Fruit fly (Drosophila melanogaster): Measurements from ENCODE around the gene Sgs8.

The Sgs8 gene

DNA sequence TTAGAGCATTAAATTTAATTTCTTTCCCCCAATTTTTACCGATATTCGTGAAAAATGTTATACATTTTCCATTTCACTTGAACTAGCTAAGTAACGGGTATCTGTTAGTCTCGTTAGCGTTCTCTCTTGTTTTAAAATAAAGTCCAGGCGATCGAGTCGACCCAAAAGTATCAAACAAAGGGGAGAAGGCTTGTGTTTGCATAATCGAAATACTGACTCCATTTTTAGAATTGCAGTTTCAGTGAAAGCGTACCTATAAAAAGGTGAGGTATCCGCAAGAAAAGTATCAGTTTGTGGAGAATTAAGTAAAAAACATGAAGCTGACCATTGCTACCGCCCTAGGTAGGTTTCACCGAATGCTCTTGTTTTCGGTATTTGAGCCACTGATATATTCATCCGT, 2.7 kb upstream of the Sgs8 start, which contains the start of gene Sgs3:
TSS of gene Sgs3 (plus strand) at position 301 of the 400 bp plus-strand sequence.
- TF ChIP-seq Clk (GFP tag; optimal IDR thresholded peaks at IDR 0.05) (no peak), CG11617 (GFP tag; optimal IDR thresholded peaks at IDR 0.05) (no peak), CG33017 (tag; optimal IDR thresholded peaks at IDR 0.05) (no peak), CG7101 (tag; optimal IDR thresholded peaks at IDR 0.05) (no peak), Hr96 (GFP tag; optimal IDR thresholded peaks at IDR 0.05) (no peak), CG1620 (GFP tag; optimal IDR thresholded peaks at IDR 0.05) (no peak), pad (GFP tag; optimal IDR thresholded peaks at IDR 0.05) (no peak), cnc (optimal IDR thresholded peaks at IDR 0.05) (no peak), cic (GFP tag; optimal IDR thresholded peaks at IDR 0.05) (no peak)

DNA sequence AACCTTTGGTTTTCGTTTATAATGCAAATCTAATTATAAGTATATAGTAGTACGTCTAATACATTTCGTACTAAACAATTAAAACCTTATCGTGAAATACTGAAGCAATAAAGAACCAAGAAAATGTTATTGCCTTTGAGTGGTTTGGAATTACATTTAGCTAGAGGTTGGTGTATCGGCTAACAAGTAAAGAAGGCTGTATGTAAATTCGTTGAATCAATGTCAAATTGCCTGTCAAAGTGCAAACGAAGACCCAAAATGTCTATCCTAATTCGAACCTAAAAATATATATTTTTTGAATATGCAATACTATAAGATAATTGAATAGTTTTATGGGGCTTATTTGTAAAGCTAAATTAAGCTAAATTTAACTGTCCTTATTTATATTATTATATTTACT, 2.0 kb upstream of the Sgs8 start:
- TF ChIP-seq Clk (GFP tag; optimal IDR thresholded peaks at IDR 0.05) (no peak), Mnt (GFP tag; optimal IDR thresholded peaks at IDR 0.05) (no peak), CG14711 (tag; optimal IDR thresholded peaks at IDR 0.05) (no peak), toe (GFP tag; optimal IDR thresholded peaks at IDR 0.05) (no peak), pad (GFP tag; optimal IDR thresholded peaks at IDR 0.05) (no peak)

DNA sequence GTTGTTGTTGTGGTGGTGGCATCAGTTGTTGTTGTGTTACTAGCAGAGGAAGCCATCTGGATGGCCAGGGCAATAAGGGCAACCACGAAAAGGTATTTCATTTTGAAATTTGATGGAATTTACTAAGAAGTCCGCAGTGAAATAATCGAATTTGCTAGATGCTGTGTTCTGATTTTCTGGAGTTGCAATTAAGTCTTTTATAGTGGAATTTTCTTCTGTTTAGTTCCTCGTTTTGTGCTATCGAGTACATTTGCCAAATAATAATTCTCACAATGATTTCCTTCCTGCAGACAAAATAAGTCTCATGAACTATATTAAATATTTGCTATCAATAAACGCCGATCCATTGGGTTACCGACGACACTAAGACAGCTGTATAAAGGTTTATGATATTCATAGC, 1.3 kb upstream of the Sgs8 start, which contains the start of gene CG33272:
TSS of gene CG33272 (minus strand) at position 101 of the 400 bp plus-strand sequence.
- no peak for TF ChIP-seq kay (GFP tag; ENCODE audit: borderline replicate concordance)
- TF ChIP-seq CG14711 (tag; optimal IDR thresholded peaks at IDR 0.05), result no peak
- no peak for TF ChIP-seq pad (GFP tag; optimal IDR thresholded peaks at IDR 0.05)
- TF ChIP-seq bab1 (GFP tag; optimal IDR thresholded peaks at IDR 0.05), result no peak
- no peak for TF ChIP-seq CG5204 (GFP tag; optimal IDR thresholded peaks at IDR 0.05)
- TF ChIP-seq CG33017 (tag; optimal IDR thresholded peaks at IDR 0.05), result no peak
- no peak for TF ChIP-seq ovo (GFP tag; optimal IDR thresholded peaks at IDR 0.05)
- no peak for TF ChIP-seq cic (GFP tag; optimal IDR thresholded peaks at IDR 0.05)
- no peak for TF ChIP-seq Crg-1 (GFP tag; optimal IDR thresholded peaks at IDR 0.05)
- no peak for TF ChIP-seq tj (GFP tag; optimal IDR thresholded peaks at IDR 0.05)
- no peak for TF ChIP-seq Hr96 (GFP tag; optimal IDR thresholded peaks at IDR 0.05)
- TF ChIP-seq CG12768 (GFP tag; optimal IDR thresholded peaks at IDR 0.05), result no peak
- no peak for TF ChIP-seq CG11617 (GFP tag; optimal IDR thresholded peaks at IDR 0.05)

DNA sequence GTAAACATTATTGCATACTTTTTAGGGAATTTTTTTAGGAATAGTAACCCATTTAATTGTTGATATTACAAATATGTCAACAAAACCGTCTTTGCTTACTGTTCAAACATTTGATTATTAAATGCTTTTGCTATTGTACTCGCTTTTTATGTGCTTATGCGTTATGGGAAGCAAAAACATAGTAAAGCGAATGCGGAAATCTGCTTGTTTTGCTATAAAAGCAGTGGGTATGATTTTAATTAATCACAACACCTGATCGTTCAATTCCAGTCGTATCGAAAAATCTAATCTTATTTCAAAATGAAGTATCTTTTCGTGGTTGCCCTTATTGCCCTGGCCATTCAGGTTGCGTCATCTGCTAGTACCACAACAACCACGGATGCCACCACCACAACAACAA, 857 bp downstream of the Sgs8 start, which contains the start of gene CG33500:
TSS of gene CG33500 (plus strand) at position 301 of the 400 bp plus-strand sequence.
- TF ChIP-seq CG7101 (tag; optimal IDR thresholded peaks at IDR 0.05) (no peak), bab1 (GFP tag; optimal IDR thresholded peaks at IDR 0.05) (no peak), cic (GFP tag; optimal IDR thresholded peaks at IDR 0.05) (no peak), CG5204 (GFP tag; optimal IDR thresholded peaks at IDR 0.05) (no peak), pad (GFP tag; optimal IDR thresholded peaks at IDR 0.05) (no peak), CG14711 (tag; optimal IDR thresholded peaks at IDR 0.05) (no peak), Mnt (GFP tag; optimal IDR thresholded peaks at IDR 0.05) (no peak), tj (GFP tag; optimal IDR thresholded peaks at IDR 0.05) (no peak), toe (GFP tag; optimal IDR thresholded peaks at IDR 0.05) (no peak), cnc (optimal IDR thresholded peaks at IDR 0.05) (no peak), Crg-1 (GFP tag; optimal IDR thresholded peaks at IDR 0.05) (no peak), CG7045 (GFP tag; optimal IDR thresholded peaks at IDR 0.05) (no peak), Clk (GFP tag; optimal IDR thresholded peaks at IDR 0.05) (no peak)

DNA sequence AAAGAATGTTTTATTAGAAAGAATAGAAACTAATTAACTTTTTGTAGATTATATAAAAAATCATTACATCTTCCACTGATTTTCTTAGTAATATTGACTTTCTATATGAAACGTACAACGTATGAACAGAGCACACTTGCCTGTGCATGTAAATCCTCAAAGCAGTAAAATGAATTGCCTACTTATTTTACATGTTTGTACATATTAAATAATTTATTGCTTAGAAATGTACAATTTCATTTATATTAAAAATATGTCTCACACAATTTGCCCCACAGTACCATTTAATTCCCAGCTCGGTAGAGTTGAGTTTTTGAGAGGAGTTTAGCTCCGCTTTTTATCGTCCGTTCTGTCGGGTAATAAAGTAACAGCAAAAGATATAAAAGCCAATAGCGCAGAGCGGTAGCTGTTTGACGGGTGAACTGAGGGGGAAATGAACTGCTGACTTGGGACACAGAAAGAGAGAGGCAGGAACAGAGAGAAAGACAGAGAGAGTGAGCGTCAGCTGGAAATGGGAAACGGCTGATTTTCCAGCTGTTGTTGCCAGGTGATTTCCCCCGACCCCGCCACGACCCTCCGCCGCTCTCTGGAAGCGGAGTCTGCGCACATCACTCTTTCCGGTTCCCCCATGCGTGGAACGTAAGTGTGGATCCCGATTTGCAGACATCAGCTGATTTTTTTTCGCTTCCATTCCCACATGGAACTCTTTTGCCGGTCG, 15.9 kb downstream of the Sgs8 start:
- TF ChIP-seq CG12768 (GFP tag; optimal IDR thresholded peaks at IDR 0.05), result no peak
- no peak for TF ChIP-seq Hr96 (GFP tag; optimal IDR thresholded peaks at IDR 0.05)
- TF ChIP-seq Mnt (GFP tag; optimal IDR thresholded peaks at IDR 0.05), result no peak
- TF ChIP-seq CG33017 (tag; optimal IDR thresholded peaks at IDR 0.05), result no peak
- no peak for TF ChIP-seq Clk (GFP tag; optimal IDR thresholded peaks at IDR 0.05)
- peak; percentile 84 for TF ChIP-seq pad (GFP tag; optimal IDR thresholded peaks at IDR 0.05)
- TF ChIP-seq cnc (optimal IDR thresholded peaks at IDR 0.05), result no peak
- peak; percentile 39 for TF ChIP-seq Crg-1 (GFP tag; optimal IDR thresholded peaks at IDR 0.05)
- TF ChIP-seq toe (GFP tag; optimal IDR thresholded peaks at IDR 0.05), result no peak
- TF ChIP-seq CG11617 (GFP tag; optimal IDR thresholded peaks at IDR 0.05), result no peak
- peak; percentile 26 for TF ChIP-seq ovo (GFP tag; optimal IDR thresholded peaks at IDR 0.05)
- no peak for TF ChIP-seq cic (GFP tag; optimal IDR thresholded peaks at IDR 0.05)
- TF ChIP-seq kay (GFP tag; ENCODE audit: borderline replicate concordance), result no peak
- TF ChIP-seq CG1620 (GFP tag; optimal IDR thresholded peaks at IDR 0.05), result no peak
- no peak for TF ChIP-seq CG14711 (tag; optimal IDR thresholded peaks at IDR 0.05)
- peak; percentile 41 for TF ChIP-seq bab1 (GFP tag; optimal IDR thresholded peaks at IDR 0.05)
- TF ChIP-seq CG7045 (GFP tag; optimal IDR thresholded peaks at IDR 0.05), result no peak
- TF ChIP-seq CG7101 (tag; optimal IDR thresholded peaks at IDR 0.05), result no peak
- TF ChIP-seq tj (GFP tag; optimal IDR thresholded peaks at IDR 0.05), result peak; percentile 57
- TF ChIP-seq CG5204 (GFP tag; optimal IDR thresholded peaks at IDR 0.05), result no peak

DNA sequence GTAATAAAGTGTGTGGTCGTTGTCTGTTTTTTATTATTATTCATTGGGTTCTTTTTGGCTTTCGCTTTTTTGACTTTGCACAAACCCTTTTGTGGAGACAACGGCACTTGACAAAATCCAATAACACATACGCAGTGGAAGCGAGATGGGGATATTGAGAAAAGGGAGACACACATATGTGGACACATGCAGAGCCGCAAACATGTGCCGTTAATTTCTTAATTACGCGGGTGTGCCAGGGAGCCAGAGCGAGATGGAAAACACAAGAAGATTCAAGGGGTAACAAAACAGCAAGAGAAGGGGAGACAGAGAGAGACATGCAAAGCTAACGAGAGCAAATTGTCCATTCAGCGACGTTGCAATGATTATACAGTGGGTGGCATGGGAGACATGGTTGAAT, 16.7 kb downstream of the Sgs8 start:
- TF ChIP-seq toe (GFP tag; optimal IDR thresholded peaks at IDR 0.05), result no peak
- TF ChIP-seq pad (GFP tag; optimal IDR thresholded peaks at IDR 0.05), result peak; percentile 99
- TF ChIP-seq ovo (GFP tag; optimal IDR thresholded peaks at IDR 0.05), result peak; percentile 74
- peak; percentile 23 for TF ChIP-seq bab1 (GFP tag; optimal IDR thresholded peaks at IDR 0.05)
- TF ChIP-seq CG1620 (GFP tag; optimal IDR thresholded peaks at IDR 0.05), result no peak
- TF ChIP-seq tj (GFP tag; optimal IDR thresholded peaks at IDR 0.05), result peak; percentile 27
- no peak for TF ChIP-seq CG7045 (GFP tag; optimal IDR thresholded peaks at IDR 0.05)
- TF ChIP-seq Mnt (GFP tag; optimal IDR thresholded peaks at IDR 0.05), result peak; percentile 16
